Fruit fly (Drosophila melanogaster) whole organism, embryonic: ENCODE data around the gene Acyp2.
A peak's percentile ranks its signal among the peaks of the same experiment; 100 is the strongest.

Experiments
- Aef1 ChIP-seq: fragments of 200-800 bp; sonication (Bioruptor generic); IDR thresholded peaks from 3 replicates; pipeline ENCODE4 v1.3.6; 2022; ENCODE audit warnings: missing biosample characterization, missing genetic modification characterization
- CG10267 ChIP-seq: fragments of 200-800 bp; sonication (Bioruptor generic); optimal IDR thresholded peaks from 2 replicates; lab custom pipeline; 2018; ENCODE audit warnings: missing biosample characterization, mild to moderate bottlenecking, missing genetic modification characterization, moderate library complexity
- CG10431 ChIP-seq: fragments of 200-800 bp; sonication (Bioruptor generic); optimal IDR thresholded peaks from 3 replicates; lab custom pipeline; 2018; ENCODE audit warnings: missing biosample characterization, mild to moderate bottlenecking, missing genetic modification characterization
- CG10654 ChIP-seq: fragments of 200-800 bp; sonication (Bioruptor generic); optimal IDR thresholded peaks from 2 replicates; lab custom pipeline; 2016; ENCODE audit warnings: missing biosample characterization, missing genetic modification characterization
- CG12071 ChIP-seq: fragments of 200-800 bp; sonication (Bioruptor generic); optimal IDR thresholded peaks from 3 replicates; lab custom pipeline; 2018; ENCODE audit warnings: missing biosample characterization, mild to moderate bottlenecking, missing genetic modification characterization
- CG1233 ChIP-seq: fragments of 200-800 bp; sonication (Bioruptor generic); optimal IDR thresholded peaks from 4 replicates; lab custom pipeline; 2018; ENCODE audit warnings: missing biosample characterization, mild to moderate bottlenecking, missing genetic modification characterization
- CG12942 ChIP-seq: fragments of 200-800 bp; sonication (Bioruptor generic); optimal IDR thresholded peaks from 3 replicates; lab custom pipeline; 2016; ENCODE audit warnings: missing biosample characterization, missing genetic modification characterization
- CG13287 ChIP-seq: fragments of 200-800 bp; sonication (Bioruptor generic); IDR thresholded peaks from 2 replicates; pipeline ENCODE4 v1.3.6; 2022; ENCODE audit warnings: missing biosample characterization, missing genetic modification characterization; ENCODE audit not compliant: partially characterized antibody
- CG14014 ChIP-seq: fragments of 200-800 bp; sonication (Bioruptor generic); IDR thresholded peaks from 2 replicates; pipeline ENCODE4 v1.3.6; 2022; ENCODE audit warnings: missing biosample characterization, missing genetic modification characterization
- CG17912 ChIP-seq: fragments of 200-800 bp; sonication (Bioruptor generic); optimal IDR thresholded peaks from 2 replicates; lab custom pipeline; 2018; ENCODE audit warnings: missing biosample characterization, mild to moderate bottlenecking, missing genetic modification characterization
- CG1792 ChIP-seq: fragments of 200-800 bp; sonication (Bioruptor generic); optimal IDR thresholded peaks from 2 replicates; lab custom pipeline; 2016; ENCODE audit warnings: missing biosample characterization, missing genetic modification characterization
- CG18599 ChIP-seq: fragments of 200-800 bp; sonication (Bioruptor generic); optimal IDR thresholded peaks from 3 replicates; lab custom pipeline; 2017; ENCODE audit warnings: missing biosample characterization, missing genetic modification characterization, mild to moderate bottlenecking, moderate library complexity, missing genetic modification reagents
- CG2129 ChIP-seq: fragments of 200-800 bp; sonication (Bioruptor generic); IDR thresholded peaks from 2 replicates; pipeline ENCODE4 v1.3.6; 2022; ENCODE audit warnings: missing biosample characterization, missing genetic modification characterization; ENCODE audit not compliant: partially characterized antibody
- CG2678 ChIP-seq: fragments of 200-800 bp; sonication (Bioruptor generic); optimal IDR thresholded peaks from 3 replicates; lab custom pipeline; 2019; ENCODE audit warnings: missing biosample characterization, mild to moderate bottlenecking, missing genetic modification characterization, moderate library complexity
- CG30403 ChIP-seq: fragments of 200-800 bp; sonication (Bioruptor generic); optimal IDR thresholded peaks from 3 replicates; lab custom pipeline; 2016; ENCODE audit warnings: missing biosample characterization, missing genetic modification characterization
- CG6689 ChIP-seq: fragments of 200-800 bp; sonication (Bioruptor generic); IDR thresholded peaks from 2 replicates; pipeline ENCODE4 v1.3.6; 2022; ENCODE audit warnings: missing biosample characterization, missing genetic modification characterization
- CG6765 ChIP-seq: fragments of 200-800 bp; sonication (Bioruptor generic); optimal IDR thresholded peaks from 3 replicates; lab custom pipeline; 2017; ENCODE audit warnings: missing biosample characterization, mild to moderate bottlenecking, missing genetic modification characterization
- CG7357 ChIP-seq: fragments of 200-800 bp; sonication (Bioruptor generic); IDR thresholded peaks from 3 replicates; pipeline ENCODE4 v1.3.6; 2022; ENCODE audit warnings: missing biosample characterization, missing genetic modification characterization
- CG7745 ChIP-seq: fragments of 200-800 bp; sonication (Bioruptor generic); optimal IDR thresholded peaks from 2 replicates; lab custom pipeline; 2018; ENCODE audit warnings: missing biosample characterization, mild to moderate bottlenecking, missing genetic modification characterization, moderate library complexity
- CG8765 ChIP-seq: fragments of 200-800 bp; sonication (Bioruptor generic); IDR thresholded peaks from 2 replicates; pipeline ENCODE4 v1.3.6; 2022; ENCODE audit warnings: missing biosample characterization, missing genetic modification characterization
- CG9817 ChIP-seq: fragments of 200-800 bp; sonication (Bioruptor generic); optimal IDR thresholded peaks from 2 replicates; lab custom pipeline; 2018; ENCODE audit warnings: missing biosample characterization, mild to moderate bottlenecking, missing genetic modification characterization, moderate library complexity
- CHES-1-like ChIP-seq: fragments of 200-800 bp; sonication (Bioruptor generic); optimal IDR thresholded peaks from 2 replicates; lab custom pipeline; 2016; ENCODE audit warnings: missing biosample characterization, missing genetic modification characterization
- Chrac-16 ChIP-seq: fragments of 200-800 bp; sonication (Bioruptor generic); optimal IDR thresholded peaks from 3 replicates; lab custom pipeline; 2016; ENCODE audit warnings: missing biosample characterization, missing genetic modification characterization
- CkIIα-i1 ChIP-seq: fragments of 200-800 bp; sonication (Bioruptor generic); IDR thresholded peaks from 2 replicates; pipeline ENCODE4 v1.3.6; 2022; ENCODE audit warnings: missing biosample characterization, missing genetic modification characterization
- Dbx ChIP-seq: fragments of 200-800 bp; sonication (Bioruptor generic); IDR thresholded peaks from 3 replicates; pipeline ENCODE4 v1.3.6; 2022; ENCODE audit warnings: missing biosample characterization, missing genetic modification characterization
- Deaf1 ChIP-seq: fragments of 200-800 bp; optimal IDR thresholded peaks from 3 replicates; lab custom pipeline; 2019; ENCODE audit warnings: missing biosample characterization, mild to moderate bottlenecking, missing genetic modification characterization, moderate library complexity
- Doc3 ChIP-seq: fragments of 200-800 bp; sonication (Bioruptor generic); IDR thresholded peaks from 3 replicates; pipeline ENCODE4 v1.3.6; 2022; ENCODE audit warnings: missing biosample characterization, missing genetic modification characterization; ENCODE audit not compliant: partially characterized antibody
- Dp ChIP-seq: fragments of 200-800 bp; sonication (Bioruptor generic); optimal IDR thresholded peaks from 2 replicates; lab custom pipeline; 2018; ENCODE audit warnings: missing biosample characterization, mild to moderate bottlenecking, missing genetic modification characterization, moderate library complexity
- Hmx ChIP-seq: fragments of 200-800 bp; sonication (Bioruptor generic); optimal IDR thresholded peaks from 2 replicates; lab custom pipeline; 2016; ENCODE audit warnings: missing biosample characterization, missing genetic modification characterization
- Meics ChIP-seq: fragments of 200-800 bp; sonication (Bioruptor generic); optimal IDR thresholded peaks from 2 replicates; lab custom pipeline; 2017; ENCODE audit warnings: missing biosample characterization, mild to moderate bottlenecking, missing genetic modification characterization
- NC2β ChIP-seq: fragments of 200-800 bp; sonication (Bioruptor generic); optimal IDR thresholded peaks from 2 replicates; lab custom pipeline; 2016; ENCODE audit warnings: missing biosample characterization, missing genetic modification characterization
- Rx ChIP-seq: fragments of 200-800 bp; sonication (Bioruptor generic); IDR thresholded peaks from 2 replicates; pipeline ENCODE4 v1.3.6; 2022; ENCODE audit warnings: missing biosample characterization, missing genetic modification characterization
- Six4 ChIP-seq: fragments of 200-800 bp; sonication (Bioruptor generic); optimal IDR thresholded peaks from 2 replicates; lab custom pipeline; 2016; ENCODE audit warnings: missing biosample characterization, missing genetic modification characterization
- ara ChIP-seq: fragments of 200-800 bp; sonication (Bioruptor generic); IDR thresholded peaks from 2 replicates; pipeline ENCODE4 v1.3.6; 2022; ENCODE audit warnings: missing biosample characterization, missing genetic modification characterization
- ato ChIP-seq: fragments of 200-800 bp; sonication (Bioruptor generic); IDR thresholded peaks from 2 replicates; pipeline ENCODE4 v1.3.6; 2022; ENCODE audit warnings: missing biosample characterization, missing genetic modification characterization; ENCODE audit not compliant: partially characterized antibody
- bowl ChIP-seq: fragments of 200-800 bp; sonication (Bioruptor generic); IDR thresholded peaks from 2 replicates; pipeline ENCODE4 v1.3.6; 2022; ENCODE audit warnings: missing biosample characterization, missing genetic modification characterization
- bsh ChIP-seq, 2 experiments: fragments of 200-800 bp; sonication (Bioruptor generic); optimal IDR thresholded peaks; 2 replicates each; lab custom pipeline; 2017 to 2018; ENCODE audit warnings: mild to moderate bottlenecking in 2 of 2, missing biosample characterization in 2 of 2, missing genetic modification characterization in 2 of 2, moderate library complexity in 1 of 2
- btn ChIP-seq: fragments of 200-800 bp; sonication (Bioruptor generic); optimal IDR thresholded peaks from 2 replicates; lab custom pipeline; 2016; ENCODE audit warnings: missing biosample characterization, missing genetic modification characterization
- en ChIP-seq: fragments of 200-800 bp; sonication (Bioruptor generic); optimal IDR thresholded peaks from 2 replicates; lab custom pipeline; 2016; ENCODE audit warnings: missing biosample characterization, missing genetic modification characterization
- eyg ChIP-seq: fragments of 200-800 bp; sonication (Bioruptor generic); optimal IDR thresholded peaks from 3 replicates; lab custom pipeline; 2016; ENCODE audit warnings: missing biosample characterization, missing genetic modification characterization
- gce ChIP-seq: fragments of 200-800 bp; sonication (Bioruptor generic); IDR thresholded peaks from 3 replicates; pipeline ENCODE4 v1.3.6; 2022; ENCODE audit warnings: missing biosample characterization, missing genetic modification characterization
- jigr1 ChIP-seq: fragments of 200-800 bp; sonication (Bioruptor generic); IDR thresholded peaks from 3 replicates; pipeline ENCODE4 v1.3.6; 2022; ENCODE audit warnings: missing biosample characterization, missing genetic modification characterization
- jing ChIP-seq: fragments of 200-800 bp; sonication (Bioruptor generic); optimal IDR thresholded peaks from 2 replicates; lab custom pipeline; 2018; ENCODE audit warnings: missing biosample characterization, mild to moderate bottlenecking, missing genetic modification characterization
- lab ChIP-seq: fragments of 200-800 bp; sonication (Bioruptor generic); optimal IDR thresholded peaks from 3 replicates; lab custom pipeline; 2017; ENCODE audit warnings: missing biosample characterization, missing genetic modification characterization, mild to moderate bottlenecking, moderate library complexity, missing genetic modification reagents
- org-1 ChIP-seq: fragments of 200-800 bp; sonication (Bioruptor generic); optimal IDR thresholded peaks from 2 replicates; lab custom pipeline; 2017; ENCODE audit warnings: missing biosample characterization, missing genetic modification characterization
- phol ChIP-seq: fragments of 200-800 bp; sonication (Bioruptor generic); optimal IDR thresholded peaks from 3 replicates; lab custom pipeline; 2018; ENCODE audit warnings: missing biosample characterization, mild to moderate bottlenecking, missing genetic modification characterization, moderate library complexity
- row ChIP-seq: fragments of 200-800 bp; sonication (Bioruptor generic); IDR thresholded peaks from 3 replicates; pipeline ENCODE4 v1.3.6; 2022; ENCODE audit warnings: missing biosample characterization, missing genetic modification characterization
- schlank ChIP-seq: fragments of 200-800 bp; sonication (Bioruptor generic); optimal IDR thresholded peaks from 2 replicates; lab custom pipeline; 2018; ENCODE audit warnings: missing biosample characterization, mild to moderate bottlenecking, missing genetic modification characterization
- sens ChIP-seq: fragments of 200-800 bp; sonication (Bioruptor generic); peaks from one replicate; lab custom pipeline; 2016; ENCODE audit warnings: missing biosample characterization, missing genetic modification characterization
- sna ChIP-seq: fragments of 200-800 bp; sonication (Bioruptor generic); IDR thresholded peaks from 2 replicates; pipeline ENCODE4 v1.3.6; 2022; ENCODE audit warnings: missing biosample characterization, missing genetic modification characterization; ENCODE audit not compliant: partially characterized antibody
- tgo ChIP-seq: fragments of 200-800 bp; sonication (Bioruptor generic); IDR thresholded peaks from 3 replicates; pipeline ENCODE4 v1.3.6; 2022; ENCODE audit warnings: missing biosample characterization, missing genetic modification characterization
- tx ChIP-seq: fragments of 200-800 bp; sonication (Bioruptor generic); optimal IDR thresholded peaks from 2 replicates; lab custom pipeline; 2016; ENCODE audit warnings: missing biosample characterization, missing genetic modification characterization

Acyp2 gene

dm6 chr3R:15827559-15827958 lies 35.1 kb downstream of the Acyp2 start (continued):
- TF ChIP-seq Dp (no peak), CG10267 (no peak), CG8765 (GFP tag; lab: Robert Waterston, UW) (no peak), CHES-1-like (no peak), NC2β (no peak), CG6765 (GFP tag; lab: Kevin White, UChicago) (no peak), ato (GFP tag; lab: Robert Waterston, UW) (no peak), CG14014 (GFP tag; lab: Robert Waterston, UW) (no peak; the same call in 1 of the 2 replicates), CG13287 (no peak), eyg (no peak), sna (GFP tag; lab: Robert Waterston, UW) (no peak), Deaf1 (tag; lab: Kevin White, UChicago) (no peak), CG12942 (GFP tag; lab: Kevin White, UChicago) (no peak), ara (no peak), CG10654 (GFP tag; lab: Kevin White, UChicago) (no peak), jing (GFP tag; lab: Kevin White, UChicago) (no peak), CG12071 (GFP tag; lab: Kevin White, UChicago) (no peak), CG2678 (no peak), jigr1 (GFP tag; lab: Robert Waterston, UW) (no peak), bsh (GFP tag; optimal IDR thresholded peaks at IDR 0.05; lab: Kevin White, UChicago) (peak in 1 of 2 experiments; percentile 50), tgo (GFP tag; lab: Robert Waterston, UW) (peak; percentile 35; the same call in 2 of the 3 replicates), CG17912 (GFP tag; lab: Kevin White, UChicago) (no peak), gce (GFP tag; lab: Robert Waterston, UW) (no peak), CG10431 (GFP tag; lab: Kevin White, UChicago) (no peak), btn (GFP tag; lab: Kevin White, UChicago) (no peak), CkIIα-i1 (GFP tag; lab: Robert Waterston, UW) (no peak), lab (peak; percentile 18), Chrac-16 (no peak), CG7745 (tag; lab: Kevin White, UChicago) (no peak), Aef1 (no peak), Hmx (GFP tag; lab: Kevin White, UChicago) (no peak), CG2129 (GFP tag; lab: Robert Waterston, UW) (no peak), Dbx (GFP tag; lab: Robert Waterston, UW) (no peak), Meics (GFP tag; lab: Kevin White, UChicago) (no peak), phol (tag; lab: Kevin White, UChicago) (peak; percentile 27), CG1233 (GFP tag; lab: Kevin White, UChicago) (no peak), bowl (GFP tag; lab: Robert Waterston, UW) (no peak), CG30403 (GFP tag; lab: Kevin White, UChicago) (no peak), Six4 (GFP tag; lab: Kevin White, UChicago) (no peak), CG18599 (GFP tag; lab: Kevin White, UChicago) (no peak), CG1792 (GFP tag; lab: Kevin White, UChicago) (no peak), row (GFP tag; lab: Robert Waterston, UW) (peak; percentile 39; the same call in 1 of the 3 replicates), schlank (tag; lab: Kevin White, UChicago) (no peak), Doc3 (GFP tag; lab: Robert Waterston, UW) (no peak), CG9817 (tag; lab: Kevin White, UChicago) (peak; percentile 13), en (GFP tag; lab: Kevin White, UChicago) (no peak), Rx (GFP tag; lab: Robert Waterston, UW) (no peak), tx (no peak), CG6689 (peak; percentile 24; the same call in 1 of the 2 replicates), sens (GFP tag; lab: Kevin White, UChicago) (peak; percentile 29), org-1 (GFP tag; lab: Kevin White, UChicago) (no peak), CG7357 (GFP tag; lab: Robert Waterston, UW) (peak; percentile 18; the same call in 1 of the 3 replicates)
